Fruit fly (Drosophila melanogaster) whole organism, embryonic: ENCODE measurements around the gene AGO2.
A peak's percentile ranks its signal among the peaks of the same experiment; 100 is the strongest.

Source experiments
- CG12744 ChIP-seq: fragments of 200-800 bp; sonication (Bioruptor generic); optimal IDR thresholded peaks from 2 replicates; lab custom pipeline; 2016; ENCODE audit warnings: missing biosample characterization, missing genetic modification characterization
- CG6813 ChIP-seq: fragments of 200-800 bp; sonication (Bioruptor generic); optimal IDR thresholded peaks from 2 replicates; lab custom pipeline; 2017; ENCODE audit warnings: missing biosample characterization, missing genetic modification characterization, mild to moderate bottlenecking, moderate library complexity, missing genetic modification reagents
- NfI ChIP-seq: fragments of 200-800 bp; sonication (Bioruptor generic); optimal IDR thresholded peaks from 3 replicates; lab custom pipeline; 2018; ENCODE audit warnings: missing biosample characterization, mild to moderate bottlenecking, missing genetic modification characterization, moderate library complexity
- ato ChIP-seq: fragments of 200-800 bp; sonication (Bioruptor generic); IDR thresholded peaks from 2 replicates; pipeline ENCODE4 v1.3.6; 2022; ENCODE audit warnings: missing biosample characterization, missing genetic modification characterization; ENCODE audit not compliant: partially characterized antibody
- gfzf ChIP-seq: fragments of 200-800 bp; sonication (Bioruptor generic); optimal IDR thresholded peaks from 2 replicates; lab custom pipeline; 2016; ENCODE audit warnings: missing biosample characterization, mild to moderate bottlenecking, missing genetic modification characterization, moderate library complexity
- lilli ChIP-seq: fragments of 200-800 bp; sonication (Bioruptor generic); optimal IDR thresholded peaks from 3 replicates; lab custom pipeline; 2016; ENCODE audit warnings: missing biosample characterization, missing genetic modification characterization
- ro ChIP-seq: fragments of 200-800 bp; sonication (Bioruptor generic); IDR thresholded peaks from 2 replicates; pipeline ENCODE4 v1.3.6; 2022; ENCODE audit warnings: missing biosample characterization, missing genetic modification characterization
- schlank ChIP-seq: fragments of 200-800 bp; sonication (Bioruptor generic); optimal IDR thresholded peaks from 2 replicates; lab custom pipeline; 2018; ENCODE audit warnings: missing biosample characterization, mild to moderate bottlenecking, missing genetic modification characterization
- sug ChIP-seq: fragments of 200-800 bp; optimal IDR thresholded peaks from 2 replicates; lab custom pipeline; 2019; ENCODE audit warnings: missing biosample characterization, mild to moderate bottlenecking, missing genetic modification characterization, moderate library complexity

- TF ChIP-seq ato (GFP tag; lab: Robert Waterston, UW) (no peak), CG6813 (GFP tag; lab: Kevin White, UChicago) (no peak), ro (no peak), schlank (tag; lab: Kevin White, UChicago) (no peak), gfzf (GFP tag; lab: Kevin White, UChicago) (no peak), sug (peak; percentile 37), NfI (GFP tag; lab: Kevin White, UChicago) (peak; percentile 43), CG12744 (GFP tag; lab: Kevin White, UChicago) (no peak), lilli (peak; percentile 74)
These were observed 19.4 kb upstream of the AGO2 start for dm6 chr3L:15534274-15535227.
